Fruit fly (Drosophila melanogaster): Measurements from ENCODE around the gene CG34176.

dm6 chr2L:4037015-4037414 is 33.1 kb downstream of the CG34176 start:
- TF ChIP-seq Dll (optimal IDR thresholded peaks at IDR 0.05): no peak
- no peak for TF ChIP-seq pan (optimal IDR thresholded peaks at IDR 0.05)
- no peak for TF ChIP-seq psq (optimal IDR thresholded peaks at IDR 0.05)
- TF ChIP-seq CG8478 (optimal IDR thresholded peaks at IDR 0.05): no peak

Measured in whole organism.